Fruit fly (Drosophila melanogaster): ENCODE data around the gene CG12155.
"Not testable (repeated sequence)": the region's sequence is repeated elsewhere in the genome, so short reads cannot be mapped to it uniquely, and the experiment has no call there.

CG12155 gene

dm6 chrX:7703001-7703864 lies 25.3 kb upstream of the CG12155 start (continued):
- TF ChIP-seq Deaf1 (tag; optimal IDR thresholded peaks at IDR 0.05), result peak; percentile 42
- TF ChIP-seq CG10274 (GFP tag; optimal IDR thresholded peaks at IDR 0.05), result peak; percentile 38
- peak; percentile 62 for TF ChIP-seq CG32772 (GFP tag; IDR thresholded peaks at IDR 0.05)
- peak; percentile 54 for TF ChIP-seq CG15601 (tag; optimal IDR thresholded peaks at IDR 0.05)
- peak; percentile 32 for TF ChIP-seq repo (GFP tag; optimal IDR thresholded peaks at IDR 0.05)
- peak in 1 of 2 experiments; percentile 23 for TF ChIP-seq chif (GFP tag; optimal IDR thresholded peaks at IDR 0.05)
- TF ChIP-seq az2 (GFP tag; optimal IDR thresholded peaks at IDR 0.05), result peak; percentile 10
- TF ChIP-seq sisA (GFP tag; IDR thresholded peaks at IDR 0.05), result peak; percentile 78
- peak; percentile 91 for TF ChIP-seq row (GFP tag; IDR thresholded peaks at IDR 0.05)
- TF ChIP-seq CG8290 (GFP tag; optimal IDR thresholded peaks at IDR 0.05), result peak; percentile 47
- peak in 1 of 2 experiments; percentile 78 for TF ChIP-seq CG8290 (tag; optimal IDR thresholded peaks at IDR 0.05)
- peak; percentile 24 for TF ChIP-seq tx (GFP tag; optimal IDR thresholded peaks at IDR 0.05)
- peak; percentile 45 for TF ChIP-seq klu (GFP tag; IDR thresholded peaks at IDR 0.05)
- TF ChIP-seq onecut (GFP tag; IDR thresholded peaks at IDR 0.05), result peak; percentile 59
- TF ChIP-seq crc (GFP tag; optimal IDR thresholded peaks at IDR 0.05), result peak; percentile 96
- TF ChIP-seq CG31441 (GFP tag; IDR thresholded peaks at IDR 0.05), result peak; percentile 37; the same call in 1 of the 2 replicates
- TF ChIP-seq gsb-n (tag; optimal IDR thresholded peaks at IDR 0.05), result peak; percentile 35
- peak; percentile 75 for TF ChIP-seq CG17328 (GFP tag; IDR thresholded peaks at IDR 0.05)
- TF ChIP-seq CG9215 (GFP tag; IDR thresholded peaks at IDR 0.05), result peak; percentile 55; the same call in 1 of the 2 replicates
- TF ChIP-seq Nf-YC (tag; optimal IDR thresholded peaks at IDR 0.05), result peak; percentile 51
- peak; percentile 97 for TF ChIP-seq D19A (tag; optimal IDR thresholded peaks at IDR 0.05)
- peak; percentile 66 for TF ChIP-seq nerfin-1 (tag; optimal IDR thresholded peaks at IDR 0.05)
- TF ChIP-seq B-H2 (GFP tag; optimal IDR thresholded peaks at IDR 0.05), result peak; percentile 74
- peak; percentile 29 for TF ChIP-seq CG10209 (GFP tag; optimal IDR thresholded peaks at IDR 0.05)
- TF ChIP-seq trh (GFP tag; optimal IDR thresholded peaks at IDR 0.05), result peak; percentile 84
- peak; percentile 93 for TF ChIP-seq Abd-B (GFP tag; optimal IDR thresholded peaks at IDR 0.05)
- peak; percentile 31 for TF ChIP-seq CG12155 (GFP tag; optimal IDR thresholded peaks at IDR 0.05)
- not testable (repeated sequence) for TF ChIP-seq hkb (optimal IDR thresholded peaks at IDR 0.05)
- peak; percentile 49 for TF ChIP-seq hkb (GFP tag; IDR thresholded peaks at IDR 0.05)
- TF ChIP-seq Hmr (GFP tag; optimal IDR thresholded peaks at IDR 0.05), result peak; percentile 52
- peak; percentile 51; the same call in 1 of the 3 replicates for TF ChIP-seq CG11093 (GFP tag; IDR thresholded peaks at IDR 0.05)
- peak; percentile 28 for TF ChIP-seq CG17359 (tag; optimal IDR thresholded peaks at IDR 0.05)
- TF ChIP-seq Fer1 (GFP tag; optimal IDR thresholded peaks at IDR 0.05), result peak; percentile 83
- TF ChIP-seq phol (tag; optimal IDR thresholded peaks at IDR 0.05), result peak; percentile 23
- TF ChIP-seq Camta (GFP tag; optimal IDR thresholded peaks at IDR 0.05), result peak; percentile 94
- TF ChIP-seq dmrt99B (tag; optimal IDR thresholded peaks at IDR 0.05), result peak; percentile 91
- TF ChIP-seq CG33557 (GFP tag; optimal IDR thresholded peaks at IDR 0.05), result peak; percentile 24
- TF ChIP-seq Ptx1 (GFP tag; IDR thresholded peaks at IDR 0.05), result peak; percentile 75
- peak; percentile 93 for TF ChIP-seq pnt (GFP tag; optimal IDR thresholded peaks at IDR 0.05)
- TF ChIP-seq CG17802 (tag; optimal IDR thresholded peaks at IDR 0.05), result peak; percentile 9
- peak; percentile 61 for TF ChIP-seq CG16779 (GFP tag; IDR thresholded peaks at IDR 0.05)
- TF ChIP-seq slou (GFP tag; optimal IDR thresholded peaks at IDR 0.05), result peak; percentile 81
- TF ChIP-seq bigmax (GFP tag; optimal IDR thresholded peaks at IDR 0.05), result peak; percentile 15
- TF ChIP-seq CG6683 (GFP tag; optimal IDR thresholded peaks at IDR 0.05), result peak; percentile 6
- 0 out of 2 replicates have a peak, but pooled peaks have one; percentile 25 for TF ChIP-seq CG43689 (GFP tag; IDR thresholded peaks at IDR 0.05)
- TF ChIP-seq maf-S (GFP tag; optimal IDR thresholded peaks at IDR 0.05), result peak; percentile 22
- peak; percentile 18 for TF ChIP-seq ATbp (GFP tag; optimal IDR thresholded peaks at IDR 0.05)
- TF ChIP-seq stc (GFP tag; IDR thresholded peaks at IDR 0.05), result peak; percentile 60
- TF ChIP-seq kay (GFP tag; optimal IDR thresholded peaks at IDR 0.05), result peak; percentile 86

All from whole organism, embryonic.